Worm (Caenorhabditis elegans): Measurements from ENCODE around the gene bra-2.

The bra-2 gene

DNA sequence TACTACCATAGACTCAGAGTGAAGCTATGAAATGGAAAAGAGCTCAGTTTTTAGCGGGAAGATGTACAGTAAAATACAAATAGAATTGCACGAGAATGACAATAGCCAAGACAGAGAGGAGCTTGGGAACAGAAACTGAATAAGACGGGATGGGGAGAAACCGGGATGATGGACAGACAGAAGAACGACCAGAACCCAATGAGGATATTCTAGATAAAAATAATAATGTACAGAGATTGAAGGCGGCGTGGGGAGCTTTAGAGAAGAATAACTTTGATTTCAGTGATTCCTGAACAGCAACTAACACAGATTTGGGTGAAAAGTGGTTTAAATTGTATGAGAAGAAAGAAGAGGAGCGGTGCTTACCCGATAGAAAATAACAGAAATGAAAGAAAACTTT, 29.6 kb upstream of the bra-2 start:
- no peak for TF ChIP-seq rnt-1 (tag; optimal IDR thresholded peaks at IDR 0.05)
- no peak for TF ChIP-seq ahr-1 (tag; optimal IDR thresholded peaks at IDR 0.05)
- TF ChIP-seq C08G9.2 (tag; optimal IDR thresholded peaks at IDR 0.05) = no peak
- TF ChIP-seq lin-11 (tag; optimal IDR thresholded peaks at IDR 0.05) = no peak
- no peak for TF ChIP-seq hlh-15 (tag; optimal IDR thresholded peaks at IDR 0.05)
- no peak for TF ChIP-seq tbx-7 (tag; optimal IDR thresholded peaks at IDR 0.05)
- TF ChIP-seq elt-4 (tag; optimal IDR thresholded peaks at IDR 0.05) = no peak
- TF ChIP-seq hlh-13 (GFP tag; optimal IDR thresholded peaks at IDR 0.05) = no peak
- TF ChIP-seq Y22D7AL.16 (tag; optimal IDR thresholded peaks at IDR 0.05) = no peak
- TF ChIP-seq che-1 (tag; optimal IDR thresholded peaks at IDR 0.05) = no peak
- TF ChIP-seq F13H6.1 (tag; optimal IDR thresholded peaks at IDR 0.05) = no peak
- no peak for TF ChIP-seq npax-4 (tag; optimal IDR thresholded peaks at IDR 0.05)
- TF ChIP-seq ztf-16 (tag; optimal IDR thresholded peaks at IDR 0.05) = no peak

DNA sequence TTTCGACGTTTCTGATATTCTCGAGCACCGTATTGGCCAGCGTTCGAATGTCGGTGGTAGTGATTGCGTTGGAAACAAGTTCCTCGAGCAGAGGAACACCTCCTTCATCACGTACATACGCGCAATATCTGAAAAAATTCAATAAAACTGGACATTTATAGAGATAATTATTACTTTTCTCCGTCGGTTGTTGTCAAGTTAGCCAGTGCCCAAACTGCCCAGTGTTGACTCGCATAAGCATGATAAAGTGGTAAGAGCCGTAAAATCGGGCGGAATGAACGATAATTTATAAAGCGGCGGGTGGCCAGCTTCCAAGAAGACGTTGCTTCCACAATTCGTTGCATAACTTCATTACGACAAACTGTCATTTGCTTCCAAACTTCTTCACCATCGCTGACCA, 27.5 kb upstream of the bra-2 start:
- no peak for TF ChIP-seq elt-4 (tag; optimal IDR thresholded peaks at IDR 0.05)
- no peak for TF ChIP-seq pqm-1 (tag; optimal IDR thresholded peaks at IDR 0.05)
- TF ChIP-seq ceh-14 (tag; optimal IDR thresholded peaks at IDR 0.05) = no peak
- TF ChIP-seq hlh-6 (tag; optimal IDR thresholded peaks at IDR 0.05) = no peak
- no peak for TF ChIP-seq tbx-2 (tag; optimal IDR thresholded peaks at IDR 0.05)
- no peak for TF ChIP-seq hlh-8 (tag; optimal IDR thresholded peaks at IDR 0.05)
- TF ChIP-seq ceh-31 (tag; optimal IDR thresholded peaks at IDR 0.05) = no peak
- TF ChIP-seq elt-2 (tag; optimal IDR thresholded peaks at IDR 0.05) = no peak
- no peak for TF ChIP-seq hlh-13 (GFP tag; optimal IDR thresholded peaks at IDR 0.05)
- TF ChIP-seq ceh-22 (tag; optimal IDR thresholded peaks at IDR 0.05) = no peak
- no peak for TF ChIP-seq sox-2 (GFP tag; IDR thresholded peaks at IDR 0.05)
- TF ChIP-seq C38D4.7 (GFP tag; optimal IDR thresholded peaks at IDR 0.05) = no peak
- TF ChIP-seq ztf-16 (tag; optimal IDR thresholded peaks at IDR 0.05) = no peak
- TF ChIP-seq ceh-9 (tag; optimal IDR thresholded peaks at IDR 0.05) = no peak
- TF ChIP-seq pha-4 (tag; optimal IDR thresholded peaks at IDR 0.05) = no peak

DNA sequence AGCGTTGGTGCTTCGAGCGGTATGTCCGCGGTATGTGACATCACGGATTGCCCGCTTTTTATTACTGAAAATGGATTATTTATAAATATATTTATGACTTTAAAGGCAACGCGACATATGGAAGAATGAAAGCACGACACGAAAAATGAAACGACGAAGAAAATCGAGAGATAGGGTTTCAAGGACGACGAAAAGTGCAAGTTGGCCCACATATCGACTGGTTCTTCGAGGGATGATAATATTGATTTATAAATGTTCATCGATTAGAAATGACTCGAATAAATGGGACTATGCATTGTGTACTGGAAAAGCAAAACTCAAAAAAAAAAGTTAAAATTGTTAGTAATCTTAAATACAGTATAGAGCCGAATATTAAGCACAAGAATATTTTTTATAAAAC, 24.3 kb upstream of the bra-2 start, which contains the start of gene zer-1:
TSS of gene zer-1 (minus strand) at position 68 of the 400 bp plus-strand sequence.
- TF ChIP-seq ahr-1 (tag; optimal IDR thresholded peaks at IDR 0.05) (no peak), pag-3 (tag; optimal IDR thresholded peaks at IDR 0.05; ENCODE audit: borderline replicate concordance) (no peak), ama-1 (optimal IDR thresholded peaks at IDR 0.05) (no peak), ceh-6 (GFP tag; optimal IDR thresholded peaks at IDR 0.05) (no peak), ceh-48 (tag; optimal IDR thresholded peaks at IDR 0.05) (no peak), sdc-2 (tag; optimal IDR thresholded peaks at IDR 0.05) (no peak), ceh-18 (tag; optimal IDR thresholded peaks at IDR 0.05) (no peak), gmeb-2 (tag; optimal IDR thresholded peaks at IDR 0.05) (no peak), tbx-2 (tag; optimal IDR thresholded peaks at IDR 0.05) (no peak), pha-4 (tag; optimal IDR thresholded peaks at IDR 0.05) (no peak), unc-55 (GFP tag; optimal IDR thresholded peaks at IDR 0.05) (no peak), nhr-11 (tag; optimal IDR thresholded peaks at IDR 0.05) (no peak), lim-6 (tag; optimal IDR thresholded peaks at IDR 0.05) (no peak), K02D7.2 (tag; optimal IDR thresholded peaks at IDR 0.05) (no peak)

ce11 chrIII:887874-888299, 23.2 kb upstream of the bra-2 start:
- TF ChIP-seq dve-1 (tag; optimal IDR thresholded peaks at IDR 0.05) (peak; percentile 55), ceh-45 (GFP tag; IDR thresholded peaks at IDR 0.05) (0 out of 2 replicates have a peak, but pooled peaks have one; percentile 19), fkh-6 (tag; optimal IDR thresholded peaks at IDR 0.05) (no peak), ref-2 (tag; optimal IDR thresholded peaks at IDR 0.05) (peak; percentile 35), tbx-2 (tag; optimal IDR thresholded peaks at IDR 0.05) (peak; percentile 76), ceh-31 (tag; optimal IDR thresholded peaks at IDR 0.05) (peak; percentile 83), pros-1 (tag; optimal IDR thresholded peaks at IDR 0.05) (peak; percentile 67), pha-2 (tag; optimal IDR thresholded peaks at IDR 0.05) (no peak), hlh-6 (tag; optimal IDR thresholded peaks at IDR 0.05) (no peak), ceh-30 (tag; optimal IDR thresholded peaks at IDR 0.05) (peak; percentile 22), rnt-1 (tag; optimal IDR thresholded peaks at IDR 0.05) (peak; percentile 10), eyg-1 (tag; optimal IDR thresholded peaks at IDR 0.05) (peak; percentile 53), unc-55 (GFP tag; optimal IDR thresholded peaks at IDR 0.05) (peak; percentile 55), ceh-14 (tag; optimal IDR thresholded peaks at IDR 0.05) (peak; percentile 50), hlh-30 (tag; optimal IDR thresholded peaks at IDR 0.05; ENCODE audit: insufficient read depth) (peak; percentile 73), pax-1 (tag; optimal IDR thresholded peaks at IDR 0.05) (no peak), unc-42 (tag; optimal IDR thresholded peaks at IDR 0.05) (peak; percentile 73), unc-86 (tag; optimal IDR thresholded peaks at IDR 0.05) (peak; percentile 13), unc-3 (GFP tag; conservative IDR thresholded peaks at IDR 0.05) (no peak; the same call in 1 of the 2 replicates), unc-3 (tag; optimal IDR thresholded peaks at IDR 0.05) (peak; percentile 45), ceh-18 (tag; optimal IDR thresholded peaks at IDR 0.05) (peak; percentile 42)

Measured in whole organism, late embryonic.